Worm (Caenorhabditis elegans): ENCODE measurements around the gene C03A7.2.

The C03A7.2 gene

DNA sequence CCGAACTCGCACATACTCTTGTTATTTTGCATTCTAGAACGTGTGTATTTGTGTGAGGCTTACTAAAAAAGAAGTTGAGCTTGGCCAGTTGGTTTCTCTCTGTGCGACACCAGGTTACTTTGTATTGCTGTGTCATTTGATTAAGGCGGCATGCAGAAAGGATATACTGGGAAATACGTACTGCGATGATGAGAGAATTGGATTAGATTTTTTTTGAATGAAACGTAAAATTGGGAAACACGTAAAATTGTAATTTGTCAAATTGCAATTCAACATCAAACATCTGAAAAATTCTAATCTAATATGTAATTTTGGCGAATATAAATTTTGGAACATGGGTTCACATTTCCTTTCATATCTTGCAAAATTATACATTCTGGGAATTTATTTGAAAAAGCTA, 37.9 kb upstream of the C03A7.2 start, which contains the start of gene srh-129:
srh-129 (minus strand) TSS at position 101 of the 400 bp plus-strand sequence.
- TF ChIP-seq unc-39 (tag; optimal IDR thresholded peaks at IDR 0.05) (no peak), pqm-1 (tag; optimal IDR thresholded peaks at IDR 0.05) (no peak), ceh-32 (tag; optimal IDR thresholded peaks at IDR 0.05; ENCODE audit: poor library complexity) (no peak), ctbp-1 (GFP tag; IDR thresholded peaks at IDR 0.05) (no peak), rbr-2 (tag; optimal IDR thresholded peaks at IDR 0.05) (no peak), daf-16 (GFP tag; optimal IDR thresholded peaks at IDR 0.05) (no peak), daf-16 (tag; optimal IDR thresholded peaks at IDR 0.05) (no peak), R02D3.7 (tag; optimal IDR thresholded peaks at IDR 0.05) (no peak), hlh-30 (tag; optimal IDR thresholded peaks at IDR 0.05; ENCODE audit: insufficient read depth) (no peak), hif-1 (tag; optimal IDR thresholded peaks at IDR 0.05) (no peak), madf-5 (GFP tag; IDR thresholded peaks at IDR 0.05) (no peak), nhr-42 (GFP tag; IDR thresholded peaks at IDR 0.05) (no peak), ztf-7 (tag; optimal IDR thresholded peaks at IDR 0.05) (no peak), lin-38 (GFP tag; IDR thresholded peaks at IDR 0.05) (no peak), nhr-111 (GFP tag; optimal IDR thresholded peaks at IDR 0.05) (no peak)

DNA sequence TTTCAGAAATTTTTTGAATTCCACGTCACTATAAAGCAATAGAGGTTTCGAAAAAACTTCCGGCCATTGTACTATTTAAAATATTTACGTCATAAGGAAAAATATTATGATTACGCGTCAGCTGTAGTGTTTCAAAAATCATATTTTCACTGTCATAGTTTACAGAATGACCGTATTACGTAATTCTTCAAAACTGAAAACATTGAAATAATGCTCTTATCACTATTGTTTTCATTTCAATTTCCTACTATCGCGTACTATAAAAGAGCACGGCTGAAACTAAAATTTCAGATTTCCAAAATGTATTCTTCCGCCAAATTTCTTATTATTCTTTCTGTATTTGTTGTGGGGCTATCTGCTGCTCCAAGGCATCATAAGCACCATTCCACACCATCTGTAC, 37.2 kb upstream of the C03A7.2 start, which contains the start of gene F14F9.2:
F14F9.2 (plus strand) TSS at position 301 of the 400 bp plus-strand sequence.
- no peak for TF ChIP-seq T26A8.4 (GFP tag; IDR thresholded peaks at IDR 0.05)
- no peak for TF ChIP-seq F26F4.8 (GFP tag; conservative IDR thresholded peaks at IDR 0.05)
- no peak for TF ChIP-seq ceh-82 (tag; optimal IDR thresholded peaks at IDR 0.05)
- TF ChIP-seq cey-2 (tag; optimal IDR thresholded peaks at IDR 0.05; ENCODE audit: borderline replicate concordance, insufficient read depth), result no peak
- no peak for TF ChIP-seq nhr-11 (tag; optimal IDR thresholded peaks at IDR 0.05)
- no peak for TF ChIP-seq pqm-1 (tag; optimal IDR thresholded peaks at IDR 0.05)
- TF ChIP-seq attf-4 (tag; optimal IDR thresholded peaks at IDR 0.05), result no peak
- TF ChIP-seq set-16 (GFP tag; IDR thresholded peaks at IDR 0.05), result no peak
- TF ChIP-seq dve-1 (tag; optimal IDR thresholded peaks at IDR 0.05; ENCODE audit: insufficient read depth), result no peak
- no peak for TF ChIP-seq daf-8 (GFP tag; IDR thresholded peaks at IDR 0.05)
- TF ChIP-seq Y105C5A.15 (GFP tag; IDR thresholded peaks at IDR 0.05), result no peak
- no peak for TF ChIP-seq mdl-1 (tag; optimal IDR thresholded peaks at IDR 0.05)
- no peak for TF ChIP-seq F49E8.2 (tag; optimal IDR thresholded peaks at IDR 0.05; ENCODE audit: borderline replicate concordance)
- TF ChIP-seq lin-1 (GFP tag; IDR thresholded peaks at IDR 0.05), result no peak

DNA sequence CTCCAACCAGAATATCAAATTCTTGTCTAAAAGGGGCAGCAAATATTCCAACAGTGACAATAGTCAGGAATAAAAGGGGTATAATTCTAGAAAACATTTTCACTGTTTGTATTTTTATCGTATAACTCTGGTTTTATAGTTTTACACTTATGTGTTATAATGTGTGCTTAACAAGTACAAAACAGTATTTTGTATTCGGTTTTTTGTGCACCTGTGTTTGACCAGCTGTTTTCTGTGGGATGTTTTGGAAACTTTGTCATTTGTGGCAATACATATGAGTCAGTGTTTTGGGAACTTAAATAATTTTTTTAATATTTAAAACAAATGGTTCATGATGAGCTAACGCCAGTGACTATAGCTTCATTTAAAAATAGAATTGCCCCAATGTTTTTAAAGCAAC, 35.3 kb upstream of the C03A7.2 start, which contains the start of gene F14F9.6:
F14F9.6 (minus strand) TSS at position 101 of the 400 bp plus-strand sequence.
- TF ChIP-seq egl-27 (tag; optimal IDR thresholded peaks at IDR 0.05), result no peak
- no peak for TF ChIP-seq lin-29 (GFP tag; IDR thresholded peaks at IDR 0.05)
- TF ChIP-seq ceh-32 (tag; optimal IDR thresholded peaks at IDR 0.05; ENCODE audit: poor library complexity), result no peak
- no peak for TF ChIP-seq dpl-1 (GFP tag; optimal IDR thresholded peaks at IDR 0.05)
- no peak for TF ChIP-seq dve-1 (tag; optimal IDR thresholded peaks at IDR 0.05; ENCODE audit: insufficient read depth)
- no peak for TF ChIP-seq lin-39 (tag; optimal IDR thresholded peaks at IDR 0.05)
- no peak for TF ChIP-seq F10B5.3 (tag; optimal IDR thresholded peaks at IDR 0.05)
- TF ChIP-seq zfp-2 (tag; optimal IDR thresholded peaks at IDR 0.05), result no peak
- TF ChIP-seq lin-15B (tag; optimal IDR thresholded peaks at IDR 0.05), result no peak
- TF ChIP-seq ceh-82 (tag; optimal IDR thresholded peaks at IDR 0.05), result no peak
- TF ChIP-seq hlh-11 (tag; optimal IDR thresholded peaks at IDR 0.05), result no peak
- no peak for TF ChIP-seq D1046.2 (GFP tag; IDR thresholded peaks at IDR 0.05)
- TF ChIP-seq hlh-30 (tag; optimal IDR thresholded peaks at IDR 0.05; ENCODE audit: insufficient read depth), result no peak
- TF ChIP-seq ceh-20 (GFP tag; IDR thresholded peaks at IDR 0.05), result no peak
- TF ChIP-seq zag-1 (tag; optimal IDR thresholded peaks at IDR 0.05), result no peak
- TF ChIP-seq nhr-10 (tag; optimal IDR thresholded peaks at IDR 0.05), result no peak
- TF ChIP-seq aly-2 (tag; optimal IDR thresholded peaks at IDR 0.05), result no peak
- TF ChIP-seq nhr-48 (tag; optimal IDR thresholded peaks at IDR 0.05), result no peak

All from whole organism, L4 larva.